Worm (Caenorhabditis elegans): ENCODE measurements around the gene set-22.

DNA sequence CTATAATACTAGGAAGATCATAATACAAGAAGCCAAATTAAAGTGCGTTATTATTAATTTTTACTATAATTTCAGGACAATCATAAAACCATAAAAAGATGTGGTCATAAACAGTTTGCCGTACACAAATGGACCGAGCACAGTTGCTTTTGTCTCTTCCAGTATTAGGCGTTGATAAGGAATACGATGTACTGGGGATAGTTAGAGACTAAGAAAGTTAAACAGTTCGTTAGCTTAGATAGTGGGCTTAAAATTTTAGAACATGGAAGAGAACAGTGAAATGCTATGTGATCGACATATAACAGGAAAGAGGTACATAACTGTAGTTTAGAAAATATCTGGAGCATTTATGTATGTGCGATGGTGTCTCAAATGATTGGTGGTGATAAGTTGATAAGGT lies 48.7 kb downstream of the set-22 start:
- TF ChIP-seq nhr-25 (tag; optimal IDR thresholded peaks at IDR 0.05; ENCODE audit: borderline replicate concordance, insufficient read depth) (no peak), mdl-1 (tag; optimal IDR thresholded peaks at IDR 0.05) (no peak), ces-1 (GFP tag; optimal IDR thresholded peaks at IDR 0.05) (no peak), T20F7.1 (GFP tag; optimal IDR thresholded peaks at IDR 0.05) (no peak), lin-13 (GFP tag; optimal IDR thresholded peaks at IDR 0.05) (no peak), unc-62 (GFP tag; optimal IDR thresholded peaks at IDR 0.05 in 1 of 2) (no peak), unc-62 (tag; optimal IDR thresholded peaks at IDR 0.05) (no peak), rbr-2 (tag; optimal IDR thresholded peaks at IDR 0.05) (no peak), lsy-2 (tag; optimal IDR thresholded peaks at IDR 0.05) (no peak), jun-1 (tag; optimal IDR thresholded peaks at IDR 0.05) (no peak), unc-39 (tag; optimal IDR thresholded peaks at IDR 0.05) (no peak), ztf-11 (tag; optimal IDR thresholded peaks at IDR 0.05) (no peak), ZK546.5 (tag; optimal IDR thresholded peaks at IDR 0.05) (no peak), nhr-42 (GFP tag; IDR thresholded peaks at IDR 0.05) (no peak)
